Fruit fly (Drosophila melanogaster) whole organism, prepupa: ENCODE results near the gene galla-2.

Experiments used
- Sox102F ChIP-seq: fragments of 200-800 bp; sonication (Bioruptor generic); optimal IDR thresholded peaks from 2 replicates; lab custom pipeline; 2016; ENCODE audit warnings: missing biosample characterization, mild to moderate bottlenecking, missing genetic modification characterization
- dsx ChIP-seq: fragments of 200-800 bp; optimal IDR thresholded peaks from 3 replicates; lab custom pipeline; 2019; ENCODE audit warnings: missing biosample characterization, mild to moderate bottlenecking, missing genetic modification characterization, moderate library complexity; ENCODE audit not compliant: poor library complexity, severe bottlenecking

DNA sequence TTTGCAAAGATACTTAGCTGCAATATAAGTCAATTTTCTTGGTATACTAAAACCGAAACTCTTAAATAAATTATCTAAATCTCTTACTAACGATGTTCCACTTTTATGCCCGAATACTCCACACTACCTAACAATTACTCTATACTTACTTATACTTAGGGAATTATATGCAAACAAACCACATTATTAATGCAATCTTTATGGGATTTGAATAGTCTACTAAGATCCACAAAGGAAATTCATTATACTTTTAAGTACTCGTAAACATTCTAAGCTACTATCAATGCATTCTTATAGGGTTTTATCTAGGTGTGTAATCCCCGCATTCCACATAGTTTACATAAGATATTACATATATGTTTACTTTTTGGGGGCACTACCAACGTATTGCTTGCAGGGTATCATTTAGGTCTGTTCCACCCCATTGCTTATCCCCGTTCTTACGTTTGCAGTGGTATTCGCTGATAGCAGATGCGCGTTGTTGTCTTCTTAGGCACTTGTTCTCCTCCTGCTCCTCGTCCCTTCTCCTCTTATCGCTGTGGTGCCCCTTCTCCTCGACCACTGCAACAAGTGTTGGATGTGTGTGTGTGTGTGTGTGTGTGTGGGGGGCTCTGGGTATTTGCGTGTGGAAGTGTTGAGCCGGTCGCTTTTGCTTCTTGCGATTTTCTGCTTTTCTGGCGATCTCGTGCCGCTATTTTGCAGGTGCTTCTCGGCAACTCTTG is 15.0 kb downstream of the galla-2 start:
- TF ChIP-seq Sox102F (no peak), dsx (GFP tag; lab: Kevin White, UChicago) (peak; percentile 44)
